Fruit fly (Drosophila melanogaster): ENCODE measurements around the gene CG4887.

Gene CG4887

dm6 chr2L:1166326-1166725 is 6.5 kb upstream of the CG4887 start, which contains the start of gene CG14341:
TSS of gene CG14341 (plus strand) at chr2L:1166506.
- no peak for TF ChIP-seq Hmr (GFP tag; optimal IDR thresholded peaks at IDR 0.05)
- TF ChIP-seq nerfin-1 (tag; optimal IDR thresholded peaks at IDR 0.05) = no peak
- TF ChIP-seq CG17359 (tag; optimal IDR thresholded peaks at IDR 0.05) = no peak
- TF ChIP-seq eve (GFP tag; optimal IDR thresholded peaks at IDR 0.05) = no peak
- TF ChIP-seq Awh (GFP tag; IDR thresholded peaks at IDR 0.05) = no peak
- TF ChIP-seq shn (GFP tag; optimal IDR thresholded peaks at IDR 0.05) = no peak
- TF ChIP-seq Abd-B (GFP tag; optimal IDR thresholded peaks at IDR 0.05) = peak; percentile 27
- no peak for TF ChIP-seq dpn (GFP tag; optimal IDR thresholded peaks at IDR 0.05)
- no peak for TF ChIP-seq CG17568 (GFP tag; optimal IDR thresholded peaks at IDR 0.05)
- TF ChIP-seq Dad (GFP tag; optimal IDR thresholded peaks at IDR 0.05) = no peak
- no peak for TF ChIP-seq CG2202 (tag; optimal IDR thresholded peaks at IDR 0.05)
- no peak for TF ChIP-seq CG10654 (GFP tag; optimal IDR thresholded peaks at IDR 0.05)
- TF ChIP-seq Gsc (GFP tag; IDR thresholded peaks at IDR 0.05) = no peak
- TF ChIP-seq Sin3A (optimal IDR thresholded peaks at IDR 0.05) = no peak
- no peak for TF ChIP-seq CG13424 (tag; optimal IDR thresholded peaks at IDR 0.05)
- TF ChIP-seq ap (GFP tag; IDR thresholded peaks at IDR 0.05) = no peak
- TF ChIP-seq CG3407 (GFP tag; optimal IDR thresholded peaks at IDR 0.05) = no peak
- no peak for TF ChIP-seq kah (GFP tag; optimal IDR thresholded peaks at IDR 0.05)
- TF ChIP-seq CG4854 (GFP tag; optimal IDR thresholded peaks at IDR 0.05) = no peak
- TF ChIP-seq exex (tag; optimal IDR thresholded peaks at IDR 0.05) = no peak
- TF ChIP-seq crp (GFP tag; optimal IDR thresholded peaks at IDR 0.05) = no peak
- TF ChIP-seq CG43689 (GFP tag; IDR thresholded peaks at IDR 0.05) = no peak
- no peak for TF ChIP-seq bowl (GFP tag; IDR thresholded peaks at IDR 0.05)
- no peak for TF ChIP-seq CG14441 (GFP tag; IDR thresholded peaks at IDR 0.05)
- TF ChIP-seq aop (GFP tag; IDR thresholded peaks at IDR 0.05) = no peak
- no peak for TF ChIP-seq Neu2 (GFP tag; optimal IDR thresholded peaks at IDR 0.05; ENCODE audit: borderline replicate concordance)
- TF ChIP-seq CG9437 (GFP tag; optimal IDR thresholded peaks at IDR 0.05) = peak; percentile 49
- peak; percentile 15 for TF ChIP-seq CG2116 (GFP tag; optimal IDR thresholded peaks at IDR 0.05)
- no peak for TF ChIP-seq CG15011 (GFP tag; optimal IDR thresholded peaks at IDR 0.05)
- peak; percentile 31 for TF ChIP-seq MESR4 (GFP tag; optimal IDR thresholded peaks at IDR 0.05)
- no peak for TF ChIP-seq CG6854 (GFP tag; optimal IDR thresholded peaks at IDR 0.05)
- no peak for TF ChIP-seq CG9215 (GFP tag; IDR thresholded peaks at IDR 0.05)
- no peak for TF ChIP-seq CG6791 (GFP tag; IDR thresholded peaks at IDR 0.05; ENCODE audit: partially characterized antibody)
- TF ChIP-seq pros (GFP tag; optimal IDR thresholded peaks at IDR 0.05) = no peak
- TF ChIP-seq CG9727 (GFP tag; optimal IDR thresholded peaks at IDR 0.05) = no peak
- TF ChIP-seq pzg (GFP tag; optimal IDR thresholded peaks at IDR 0.05) = peak; percentile 35
- peak; percentile 1 for TF ChIP-seq Ets97D (GFP tag; optimal IDR thresholded peaks at IDR 0.05)
- TF ChIP-seq CG2678 (tag; optimal IDR thresholded peaks at IDR 0.05) = no peak
- no peak for TF ChIP-seq gsb (GFP tag; IDR thresholded peaks at IDR 0.05)
- TF ChIP-seq croc (GFP tag; conservative IDR thresholded peaks at IDR 0.05) = no peak
- TF ChIP-seq chinmo (GFP tag; IDR thresholded peaks at IDR 0.05; ENCODE audit: partially characterized antibody) = no peak
- TF ChIP-seq CG11456 (GFP tag; IDR thresholded peaks at IDR 0.05) = no peak
- no peak for TF ChIP-seq CG10366 (GFP tag; IDR thresholded peaks at IDR 0.05)
- TF ChIP-seq CG1832 (GFP tag; optimal IDR thresholded peaks at IDR 0.05) = no peak
- no peak for TF ChIP-seq CG14667 (GFP tag; IDR thresholded peaks at IDR 0.05)
- TF ChIP-seq unc-4 (GFP tag; IDR thresholded peaks at IDR 0.05; ENCODE audit: partially characterized antibody) = 0 out of 2 replicates have a peak, but pooled peaks have one; percentile 17
- no peak for TF ChIP-seq CG12299 (tag; optimal IDR thresholded peaks at IDR 0.05)
- TF ChIP-seq fd102C (GFP tag; optimal IDR thresholded peaks at IDR 0.05) = no peak
- TF ChIP-seq Drgx (GFP tag; IDR thresholded peaks at IDR 0.05) = no peak
- no peak for TF ChIP-seq CG17912 (GFP tag; optimal IDR thresholded peaks at IDR 0.05)
- 0 out of 2 replicates have a peak, but pooled peaks have one; percentile 10 for TF ChIP-seq ato (GFP tag; IDR thresholded peaks at IDR 0.05; ENCODE audit: partially characterized antibody)
